Fruit fly (Drosophila melanogaster) whole organism, prepupa: ENCODE results near the gene CG10140.

Experiments used
- fd59A ChIP-seq: fragments of 200-800 bp; sonication (Bioruptor generic); optimal IDR thresholded peaks from 2 replicates; lab custom pipeline; 2017; ENCODE audit warnings: missing biosample characterization, mild to moderate bottlenecking, missing genetic modification characterization, missing genetic modification reagents
- net ChIP-seq: fragments of 200-800 bp; sonication (Bioruptor generic); optimal IDR thresholded peaks from 3 replicates; lab custom pipeline; 2016; ENCODE audit warnings: missing biosample characterization, missing genetic modification characterization

DNA sequence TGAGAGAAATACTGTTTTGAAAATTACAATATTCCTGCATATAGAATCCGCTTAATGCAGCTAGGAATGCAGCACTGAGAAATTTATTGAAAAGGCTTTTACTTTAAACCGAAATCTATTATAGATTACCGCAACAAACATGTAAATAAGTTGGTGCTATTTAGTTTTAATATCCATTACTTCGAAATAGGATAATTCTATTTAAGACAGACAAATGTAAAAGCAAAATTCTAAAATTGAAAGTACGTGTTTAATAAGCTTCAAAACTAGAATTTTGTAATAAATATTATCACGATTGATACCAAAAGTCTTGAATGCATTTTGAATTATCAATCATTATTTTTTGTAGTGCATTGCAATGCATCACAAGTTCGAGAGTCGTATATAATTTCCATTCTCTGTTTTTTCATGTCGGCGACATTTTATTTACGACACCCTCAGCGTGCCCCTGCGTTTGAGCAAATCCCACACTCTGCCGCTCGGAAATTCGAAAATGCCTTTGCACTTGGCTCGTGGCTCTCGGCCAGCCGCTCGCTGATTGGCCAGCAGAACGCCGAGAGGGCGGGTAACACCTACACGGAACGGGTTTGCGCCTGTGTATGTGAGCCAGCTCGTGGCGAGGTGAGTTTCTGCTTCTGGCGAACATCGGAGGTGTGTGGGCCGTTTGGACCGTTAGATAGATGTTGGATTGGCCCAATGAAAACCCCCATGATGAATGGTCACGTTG, 37.0 kb downstream of the CG10140 start:
- no peak for TF ChIP-seq fd59A (GFP tag; lab: Kevin White, UChicago)
- TF ChIP-seq net, result no peak
